Worm (Caenorhabditis elegans) whole organism, early embryonic: ENCODE results near the gene coq-6.

Source experiments
- ama-1 ChIP-seq: fragments of 150-350 bp; optimal IDR thresholded peaks from 2 replicates; lab custom pipeline; 2014
- ceh-36 ChIP-seq: sonication (generic microtip); optimal IDR thresholded peaks from 2 replicates; lab custom pipeline; 2016; ENCODE audit warnings: missing genetic modification characterization, inconsistent platforms, missing compliant biosample characterization
- ets-7 ChIP-seq: sonication (generic microtip); optimal IDR thresholded peaks from 2 replicates; lab custom pipeline; 2016; ENCODE audit warnings: missing genotype, missing genetic modification characterization, missing compliant biosample characterization
- flt-1 ChIP-seq: fragments of 200-800 bp; sonication (Bioruptor generic); IDR thresholded peaks from 2 replicates; pipeline ENCODE4 v1.3.6; 2022; ENCODE audit warnings: missing genetic modification characterization, missing compliant biosample characterization
- hmbx-1 ChIP-seq: sonication (generic microtip); optimal IDR thresholded peaks from 2 replicates; lab custom pipeline; 2016; ENCODE audit warnings: mild to moderate bottlenecking, missing genetic modification characterization, missing compliant biosample characterization
- pes-1 ChIP-seq: fragments of 200-800 bp; sonication (Bioruptor generic); IDR thresholded peaks from 2 replicates; pipeline ENCODE4 v1.3.6; 2022; ENCODE audit warnings: missing genetic modification reagents, missing genetic modification characterization, missing compliant biosample characterization
- sea-1 ChIP-seq: fragments of 200-800 bp; sonication (Bioruptor generic); conservative IDR thresholded peaks from 2 replicates; pipeline ENCODE4 v1.3.6; 2022; ENCODE audit warnings: missing genetic modification characterization, missing compliant biosample characterization
- tbx-11 ChIP-seq: fragments of 200-800 bp; sonication (Bioruptor generic); IDR thresholded peaks from 2 replicates; pipeline ENCODE4 v1.3.6; 2022; ENCODE audit warnings: missing genetic modification characterization, missing compliant biosample characterization
- tra-4 ChIP-seq: sonication (generic microtip); optimal IDR thresholded peaks from 2 replicates; lab custom pipeline; 2017; ENCODE audit warnings: missing genetic modification characterization, missing compliant biosample characterization

ce11 chrV:9381846-9382363 is 45.3 kb downstream of the coq-6 start, which contains the start of gene E02C12.12:
- TF ChIP-seq ama-1 (lab: Kevin White, UChicago) (no peak), tra-4 (no peak), flt-1 (GFP tag; lab: Robert Waterston, UW) (no peak), tbx-11 (no peak), sea-1 (no peak), pes-1 (GFP tag; lab: Robert Waterston, UW) (no peak), hmbx-1 (tag; lab: Kevin White, UChicago) (no peak), ets-7 (tag; lab: Kevin White, UChicago) (no peak), ceh-36 (tag; lab: Kevin White, UChicago) (no peak)
